Fruit fly (Drosophila melanogaster): ENCODE data around the gene Mrgn1.

Mrgn1 gene

dm6 chrX:13680262-13680661 is 41.5 kb downstream of the Mrgn1 start, which contains the start of gene CG12177:
Gene CG12177, minus strand, starts transcription at chrX:13680500.
- no peak for TF ChIP-seq pan (optimal IDR thresholded peaks at IDR 0.05)
- TF ChIP-seq h (GFP tag; optimal IDR thresholded peaks at IDR 0.05) = no peak
- no peak for TF ChIP-seq Mio (GFP tag; optimal IDR thresholded peaks at IDR 0.05)
- TF ChIP-seq rgr (GFP tag; optimal IDR thresholded peaks at IDR 0.05) = no peak
- TF ChIP-seq br (GFP tag; optimal IDR thresholded peaks at IDR 0.05) = no peak

dm6 chrX:13679565-13679964 is 42.2 kb downstream of the Mrgn1 start:
- TF ChIP-seq OdsH (GFP tag; optimal IDR thresholded peaks at IDR 0.05) = peak; percentile 68
- peak; percentile 48 for TF ChIP-seq ey (GFP tag; optimal IDR thresholded peaks at IDR 0.05)
- TF ChIP-seq usp (GFP tag; optimal IDR thresholded peaks at IDR 0.05) = no peak
- peak; percentile 19 for TF ChIP-seq brk (GFP tag; optimal IDR thresholded peaks at IDR 0.05)
- TF ChIP-seq pan (optimal IDR thresholded peaks at IDR 0.05) = no peak
- TF ChIP-seq sage (GFP tag; optimal IDR thresholded peaks at IDR 0.05) = no peak
- no peak for TF ChIP-seq lola (GFP tag; optimal IDR thresholded peaks at IDR 0.05)
- TF ChIP-seq rgr (GFP tag; optimal IDR thresholded peaks at IDR 0.05) = peak; percentile 74
- TF ChIP-seq br (GFP tag; optimal IDR thresholded peaks at IDR 0.05) = peak; percentile 44
- no peak for TF ChIP-seq GATAd (GFP tag; optimal IDR thresholded peaks at IDR 0.05)
- no peak for TF ChIP-seq Myc (optimal IDR thresholded peaks at IDR 0.05)
- peak; percentile 70 for TF ChIP-seq fru (GFP tag; optimal IDR thresholded peaks at IDR 0.05)
- no peak for TF ChIP-seq Abd-B (GFP tag; optimal IDR thresholded peaks at IDR 0.05)
- no peak for TF ChIP-seq CrebA (GFP tag; optimal IDR thresholded peaks at IDR 0.05; ENCODE audit: borderline replicate concordance)
- TF ChIP-seq Hnf4 (GFP tag; optimal IDR thresholded peaks at IDR 0.05) = peak; percentile 62
- peak; percentile 11 for TF ChIP-seq CG9705 (GFP tag; optimal IDR thresholded peaks at IDR 0.05)
- TF ChIP-seq woc (GFP tag; optimal IDR thresholded peaks at IDR 0.05) = peak; percentile 27
- TF ChIP-seq Mio (GFP tag; optimal IDR thresholded peaks at IDR 0.05) = no peak
- peak; percentile 52 for TF ChIP-seq HLH106 (tag; optimal IDR thresholded peaks at IDR 0.05)
- TF ChIP-seq dmrt93B (GFP tag; optimal IDR thresholded peaks at IDR 0.05) = peak; percentile 45
- no peak for TF ChIP-seq Dfd (GFP tag; optimal IDR thresholded peaks at IDR 0.05)
- peak; percentile 49 for TF ChIP-seq psq (GFP tag; optimal IDR thresholded peaks at IDR 0.05)
- TF ChIP-seq foxo (GFP tag; optimal IDR thresholded peaks at IDR 0.05) = peak in 1 of 2 experiments; percentile 75
- peak; percentile 9 for TF ChIP-seq CG32264 (GFP tag; optimal IDR thresholded peaks at IDR 0.05)
- TF ChIP-seq h (GFP tag; optimal IDR thresholded peaks at IDR 0.05) = peak; percentile 78
- peak; percentile 73 for TF ChIP-seq Sp1 (GFP tag; optimal IDR thresholded peaks at IDR 0.05)
- TF ChIP-seq dl (GFP tag; optimal IDR thresholded peaks at IDR 0.05; ENCODE audit: insufficient read depth in 1 of 2, partially characterized antibody in 2 of 2) = no peak
- TF ChIP-seq jim (GFP tag; optimal IDR thresholded peaks at IDR 0.05) = no peak

- TF ChIP-seq h (GFP tag; optimal IDR thresholded peaks at IDR 0.05) (no peak), CG9705 (GFP tag; optimal IDR thresholded peaks at IDR 0.05) (no peak), Rel (GFP tag; optimal IDR thresholded peaks at IDR 0.05) (no peak), Rel (tag; optimal IDR thresholded peaks at IDR 0.05) (peak; percentile 99), Dif (GFP tag; optimal IDR thresholded peaks at IDR 0.05; ENCODE audit: partially characterized antibody) (no peak), CG32264 (GFP tag; optimal IDR thresholded peaks at IDR 0.05) (no peak), Hnf4 (GFP tag; optimal IDR thresholded peaks at IDR 0.05) (no peak)
Observed at dm6 chrX:13677970-13678490, 43.7 kb downstream of the Mrgn1 start.

dm6 chrX:13676458-13676944 is 45.3 kb downstream of the Mrgn1 start, which contains the start of gene CG11162:
Gene CG11162, plus strand, starts transcription at chrX:13676894.
- TF ChIP-seq HLH106 (tag; optimal IDR thresholded peaks at IDR 0.05) (peak; percentile 33), dsf (GFP tag; optimal IDR thresholded peaks at IDR 0.05; ENCODE audit: borderline replicate concordance) (no peak), OdsH (GFP tag; optimal IDR thresholded peaks at IDR 0.05) (peak; percentile 46), rgr (GFP tag; optimal IDR thresholded peaks at IDR 0.05) (peak; percentile 54), foxo (GFP tag; optimal IDR thresholded peaks at IDR 0.05) (peak in 1 of 2 experiments; percentile 65), br (GFP tag; optimal IDR thresholded peaks at IDR 0.05) (peak; percentile 2), ey (GFP tag; optimal IDR thresholded peaks at IDR 0.05) (peak; percentile 56), CG9705 (GFP tag; optimal IDR thresholded peaks at IDR 0.05) (no peak), fru (GFP tag; optimal IDR thresholded peaks at IDR 0.05) (peak; percentile 66), h (GFP tag; optimal IDR thresholded peaks at IDR 0.05) (peak; percentile 59), lola (GFP tag; optimal IDR thresholded peaks at IDR 0.05) (no peak), Sp1 (GFP tag; optimal IDR thresholded peaks at IDR 0.05) (peak; percentile 29)

All from whole organism, wandering third instar larva.